Fruit fly (Drosophila melanogaster): ENCODE data around the gene kek5.

DNA sequence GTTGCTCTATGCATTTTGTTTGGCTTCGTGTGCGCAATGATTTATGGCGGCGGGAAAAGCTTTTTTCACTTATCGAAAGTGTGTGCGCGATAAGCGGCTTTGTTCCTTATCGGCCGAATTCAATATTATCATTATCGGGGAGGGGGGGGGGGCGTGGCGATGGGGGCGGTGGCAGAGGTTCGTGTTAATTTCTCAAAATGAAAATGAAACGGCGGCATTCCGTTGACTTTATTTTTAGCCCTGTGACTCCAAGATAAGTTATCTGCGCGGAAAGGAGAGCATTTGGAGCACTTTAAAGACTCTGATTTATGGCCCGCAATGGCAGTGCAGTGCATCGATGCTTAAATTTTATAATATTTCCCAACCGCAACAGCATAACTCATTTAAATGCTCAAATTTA is 68.9 kb downstream of the kek5 start:
- no peak for TF ChIP-seq kay (GFP tag; ENCODE audit: borderline replicate concordance)
- TF ChIP-seq CG14711 (tag; optimal IDR thresholded peaks at IDR 0.05): no peak
- no peak for TF ChIP-seq tj (GFP tag; optimal IDR thresholded peaks at IDR 0.05)
- no peak for TF ChIP-seq CG7045 (GFP tag; optimal IDR thresholded peaks at IDR 0.05)
- TF ChIP-seq Clk (GFP tag; optimal IDR thresholded peaks at IDR 0.05): no peak
- TF ChIP-seq toe (GFP tag; optimal IDR thresholded peaks at IDR 0.05): no peak
- TF ChIP-seq CG7101 (tag; optimal IDR thresholded peaks at IDR 0.05): no peak
- TF ChIP-seq Hr96 (GFP tag; optimal IDR thresholded peaks at IDR 0.05): no peak

All from whole organism, adult.